Fruit fly (Drosophila melanogaster): ENCODE data around the gene Uch-L5.

Uch-L5 gene

dm6 chr3L:9435831-9436230, 40.9 kb downstream of the Uch-L5 start:
- no peak for TF ChIP-seq CG8478 (optimal IDR thresholded peaks at IDR 0.05)

DNA sequence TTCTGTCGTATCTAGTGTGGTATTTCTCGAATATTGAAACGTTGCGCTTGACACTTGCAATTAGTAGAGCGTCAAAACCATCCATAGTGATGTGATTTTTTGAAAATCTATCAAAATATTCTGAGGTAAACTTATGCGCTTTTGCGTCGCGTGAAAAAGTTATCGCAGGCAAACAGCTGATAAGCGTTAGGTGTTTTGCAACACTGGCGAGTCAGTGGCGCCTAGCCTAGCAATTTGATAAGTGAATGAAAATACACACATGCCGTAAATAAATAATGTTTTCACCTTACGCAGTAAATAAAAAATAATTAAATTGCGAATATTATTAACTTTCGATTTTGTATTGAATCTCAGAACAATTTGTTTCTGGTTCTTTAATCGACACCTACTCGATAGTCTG, 41.5 kb downstream of the Uch-L5 start, which contains the start of gene CG42526:
TSS of gene CG42526 (minus strand) at position 85 of the 400 bp plus-strand sequence.
- no peak for TF ChIP-seq psq (optimal IDR thresholded peaks at IDR 0.05)
- TF ChIP-seq EcR (GFP tag; optimal IDR thresholded peaks at IDR 0.05): no peak
- no peak for TF ChIP-seq pan (optimal IDR thresholded peaks at IDR 0.05)
- TF ChIP-seq usp (GFP tag; optimal IDR thresholded peaks at IDR 0.05): no peak

- TF ChIP-seq pan (optimal IDR thresholded peaks at IDR 0.05): no peak
- no peak for TF ChIP-seq psq (optimal IDR thresholded peaks at IDR 0.05)
- no peak for TF ChIP-seq usp (GFP tag; optimal IDR thresholded peaks at IDR 0.05)
- no peak for TF ChIP-seq CG8478 (optimal IDR thresholded peaks at IDR 0.05)
- TF ChIP-seq EcR (GFP tag; optimal IDR thresholded peaks at IDR 0.05): no peak
- no peak for TF ChIP-seq Dll (optimal IDR thresholded peaks at IDR 0.05)
Observed at dm6 chr3L:9432810-9433587, 43.8 kb downstream of the Uch-L5 start.

dm6 chr3L:9431848-9432623, 44.7 kb downstream of the Uch-L5 start:
- TF ChIP-seq EcR (GFP tag; optimal IDR thresholded peaks at IDR 0.05): no peak
- no peak for TF ChIP-seq usp (GFP tag; optimal IDR thresholded peaks at IDR 0.05)
- TF ChIP-seq pan (optimal IDR thresholded peaks at IDR 0.05): peak; percentile 4
- TF ChIP-seq CG8478 (optimal IDR thresholded peaks at IDR 0.05): no peak
- no peak for TF ChIP-seq Dll (optimal IDR thresholded peaks at IDR 0.05)
- TF ChIP-seq psq (optimal IDR thresholded peaks at IDR 0.05): no peak

dm6 chr3L:9430608-9430952, 46.2 kb downstream of the Uch-L5 start:
- TF ChIP-seq usp (GFP tag; optimal IDR thresholded peaks at IDR 0.05) (no peak), EcR (GFP tag; optimal IDR thresholded peaks at IDR 0.05) (no peak), psq (optimal IDR thresholded peaks at IDR 0.05) (no peak), CG8478 (optimal IDR thresholded peaks at IDR 0.05) (no peak), pan (optimal IDR thresholded peaks at IDR 0.05) (no peak), Dll (optimal IDR thresholded peaks at IDR 0.05) (no peak)

DNA sequence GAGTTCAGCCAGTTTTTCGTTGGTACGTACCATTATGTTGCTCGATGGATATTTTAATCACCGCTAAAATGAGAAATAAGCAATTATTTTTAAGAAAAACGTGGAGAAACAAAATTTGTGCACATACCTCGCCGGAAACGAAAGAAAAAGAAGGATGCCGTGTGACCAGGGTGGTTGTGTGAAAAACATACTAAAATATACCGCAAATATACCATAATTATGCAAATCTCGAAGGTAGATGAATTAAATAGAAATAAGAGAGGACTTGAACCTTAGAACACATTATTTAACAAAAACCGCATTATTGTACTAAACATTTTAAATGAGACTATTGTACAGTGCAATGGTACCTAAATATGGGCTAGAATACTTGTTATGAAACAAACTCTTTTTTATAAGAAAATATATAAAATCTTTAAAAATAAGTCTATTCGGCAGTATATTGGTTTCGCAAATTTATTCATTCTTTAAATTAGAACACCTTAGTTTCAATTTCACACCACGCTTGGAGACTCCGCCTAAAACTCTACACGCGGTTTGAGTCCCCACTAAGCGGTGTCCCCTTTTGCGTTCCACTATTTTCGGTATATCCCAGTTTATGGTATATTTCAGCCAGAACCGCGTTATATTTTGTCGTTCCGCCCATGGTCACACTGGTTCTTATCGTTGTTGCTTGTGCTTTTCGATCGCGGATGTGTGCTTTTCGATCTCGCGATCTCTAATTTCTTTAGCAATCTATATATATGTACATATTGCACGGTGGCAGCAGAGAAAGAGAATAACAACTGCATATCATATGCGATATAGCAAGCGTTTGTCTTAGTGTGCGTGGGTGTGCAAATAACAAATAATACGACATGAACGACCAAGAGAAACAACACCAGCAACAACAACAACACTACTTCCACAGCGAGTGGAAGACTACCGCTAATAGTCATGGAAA, 46.8 kb downstream of the Uch-L5 start, which contains the start of the genes RpS17 and MTF-1:
TSS of gene RpS17 (minus strand) at position 157 of the 943 bp plus-strand sequence.
TSS of gene MTF-1 (plus strand) at position 648 of the 943 bp plus-strand sequence.
- TF ChIP-seq psq (optimal IDR thresholded peaks at IDR 0.05) (no peak), CG8478 (optimal IDR thresholded peaks at IDR 0.05) (no peak), pan (optimal IDR thresholded peaks at IDR 0.05) (no peak), EcR (GFP tag; optimal IDR thresholded peaks at IDR 0.05) (no peak), usp (GFP tag; optimal IDR thresholded peaks at IDR 0.05) (no peak), Dll (optimal IDR thresholded peaks at IDR 0.05) (no peak)

dm6 chr3L:9426656-9427294, 50.0 kb downstream of the Uch-L5 start, which contains the start of the genes Atat and Shc:
Gene Atat (minus strand): TSS chr3L:9426758.
Gene Shc (plus strand): TSS chr3L:9427010.
- TF ChIP-seq psq (optimal IDR thresholded peaks at IDR 0.05): no peak
- TF ChIP-seq Dll (optimal IDR thresholded peaks at IDR 0.05): no peak
- no peak for TF ChIP-seq usp (GFP tag; optimal IDR thresholded peaks at IDR 0.05)
- TF ChIP-seq CG8478 (optimal IDR thresholded peaks at IDR 0.05): no peak
- TF ChIP-seq pan (optimal IDR thresholded peaks at IDR 0.05): no peak

DNA sequence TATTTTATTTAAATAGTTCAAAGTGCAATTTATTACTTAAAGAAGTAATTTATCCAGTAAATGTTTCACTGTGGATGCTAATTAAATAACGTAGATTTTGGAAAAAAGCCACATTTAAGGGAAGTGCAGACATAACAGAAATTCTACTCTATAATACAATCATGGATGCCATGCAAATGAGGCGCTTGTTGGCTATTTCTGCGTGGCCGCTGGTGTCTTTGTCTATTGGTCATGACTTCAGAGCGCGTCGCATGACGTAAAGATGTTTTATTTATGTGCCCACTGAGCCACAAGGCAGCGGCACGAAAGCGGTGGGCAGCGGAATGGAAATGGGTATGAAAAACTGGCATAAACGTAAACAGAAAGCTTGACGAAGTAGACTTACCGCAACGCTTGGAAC, 50.9 kb downstream of the Uch-L5 start:
- TF ChIP-seq EcR (GFP tag; optimal IDR thresholded peaks at IDR 0.05): no peak
- no peak for TF ChIP-seq usp (GFP tag; optimal IDR thresholded peaks at IDR 0.05)
- TF ChIP-seq CG8478 (optimal IDR thresholded peaks at IDR 0.05): no peak
- TF ChIP-seq psq (optimal IDR thresholded peaks at IDR 0.05): no peak
- no peak for TF ChIP-seq pan (optimal IDR thresholded peaks at IDR 0.05)
- no peak for TF ChIP-seq Dll (optimal IDR thresholded peaks at IDR 0.05)
